Worm (Caenorhabditis elegans) whole organism, mixed stage, embryonic: Measurements from ENCODE around the gene F55G7.4.

ENCODE experiments used
- M03D4.4 ChIP-seq: sonication (generic microtip); optimal IDR thresholded peaks from 2 replicates; lab custom pipeline; 2017; ENCODE audit warnings: mild to moderate bottlenecking, missing genetic modification characterization, missing compliant biosample characterization
- ceh-39 ChIP-seq: fragments of 150-350 bp; optimal IDR thresholded peaks from 2 replicates; lab custom pipeline; 2014; ENCODE audit warnings: missing biosample characterization, missing genetic modification characterization
- ceh-43 ChIP-seq: fragments of 200-800 bp; sonication (Bioruptor generic); optimal IDR thresholded peaks from 2 replicates; lab custom pipeline; 2018; ENCODE audit warnings: mild to moderate bottlenecking, missing genetic modification characterization, moderate library complexity, missing compliant biosample characterization
- ceh-83 ChIP-seq: fragments of 200-800 bp; sonication (Bioruptor generic); optimal IDR thresholded peaks from 2 replicates; lab custom pipeline; 2018; ENCODE audit warnings: mild to moderate bottlenecking, missing genetic modification characterization, missing compliant biosample characterization
- ces-1 ChIP-seq: fragments of 150-350 bp; optimal IDR thresholded peaks from 2 replicates; lab custom pipeline; 2014; ENCODE audit warnings: missing biosample characterization, missing genetic modification reagents, missing genetic modification characterization
- cnd-1 ChIP-seq: fragments of 200-800 bp; sonication (Bioruptor generic); optimal IDR thresholded peaks from 2 replicates; lab custom pipeline; 2018; ENCODE audit warnings: mild to moderate bottlenecking, missing genetic modification characterization, missing compliant biosample characterization
- drap-1 ChIP-seq: fragments of 200-800 bp; sonication (Bioruptor generic); optimal IDR thresholded peaks from 3 replicates; lab custom pipeline; 2018; ENCODE audit warnings: mild to moderate bottlenecking, missing genetic modification characterization, missing compliant biosample characterization
- elt-1 ChIP-seq: sonication (generic microtip); optimal IDR thresholded peaks from 2 replicates; lab custom pipeline; 2017; ENCODE audit warnings: missing genetic modification characterization, mild to moderate bottlenecking, missing compliant biosample characterization, antibody characterized with exemption, moderate library complexity, borderline replicate concordance; ENCODE audit not compliant: insufficient read depth
- elt-3 ChIP-seq: fragments of 150-350 bp; optimal IDR thresholded peaks from 2 replicates; lab custom pipeline; 2014; ENCODE audit warnings: missing biosample characterization, missing genetic modification characterization
- flh-1 ChIP-seq: fragments of 200-800 bp; sonication (Bioruptor generic); optimal IDR thresholded peaks from 2 replicates; lab custom pipeline; 2018; ENCODE audit warnings: mild to moderate bottlenecking, missing genetic modification characterization, moderate library complexity, missing compliant biosample characterization
- ham-2 ChIP-seq: fragments of 200-800 bp; sonication (Bioruptor generic); optimal IDR thresholded peaks from 2 replicates; lab custom pipeline; 2018; ENCODE audit warnings: mild to moderate bottlenecking, missing genetic modification characterization, missing compliant biosample characterization
- hlh-1 ChIP-seq: fragments of 150-350 bp; optimal IDR thresholded peaks from 2 replicates; lab custom pipeline; 2014; ENCODE audit warnings: missing biosample characterization, missing genetic modification reagents, missing genetic modification characterization
- lin-13 ChIP-seq: fragments of 150-350 bp; optimal IDR thresholded peaks from 2 replicates; lab custom pipeline; 2014; ENCODE audit warnings: missing biosample characterization, missing genetic modification characterization
- lin-32 ChIP-seq: fragments of 200-800 bp; sonication (Bioruptor generic); optimal IDR thresholded peaks from 2 replicates; lab custom pipeline; 2018; ENCODE audit warnings: mild to moderate bottlenecking, missing genetic modification characterization, missing compliant biosample characterization
- lsy-2 ChIP-seq: fragments of 150-350 bp; optimal IDR thresholded peaks from 2 replicates; lab custom pipeline; 2014; ENCODE audit warnings: missing biosample characterization, missing genetic modification characterization
- mab-5 ChIP-seq: fragments of 150-350 bp; optimal IDR thresholded peaks from 2 replicates; lab custom pipeline; 2014; ENCODE audit warnings: missing biosample characterization, missing genetic modification characterization
- mep-1 ChIP-seq: fragments of 150-350 bp; optimal IDR thresholded peaks from 2 replicates; lab custom pipeline; 2017; ENCODE audit warnings: missing biosample characterization, missing genetic modification reagents, missing genetic modification characterization, inconsistent platforms
- mls-2 ChIP-seq: sonication (generic microtip); optimal IDR thresholded peaks from 2 replicates; lab custom pipeline; 2016; ENCODE audit warnings: mild to moderate bottlenecking, missing genetic modification characterization, moderate library complexity, missing compliant biosample characterization
- nhr-12 ChIP-seq: fragments of 150-350 bp; optimal IDR thresholded peaks from 2 replicates; lab custom pipeline; 2014; ENCODE audit warnings: missing biosample characterization, missing genetic modification characterization
- nhr-2 ChIP-seq: fragments of 150-350 bp; optimal IDR thresholded peaks from 2 replicates; lab custom pipeline; 2014; ENCODE audit warnings: missing biosample characterization, missing genetic modification characterization
- nhr-237 ChIP-seq: fragments of 150-350 bp; optimal IDR thresholded peaks from 2 replicates; lab custom pipeline; 2014; ENCODE audit warnings: missing biosample characterization, missing genetic modification characterization
- nhr-28 ChIP-seq: fragments of 150-350 bp; optimal IDR thresholded peaks from 2 replicates; lab custom pipeline; 2014; ENCODE audit warnings: missing biosample characterization, missing genetic modification characterization
- nhr-76 ChIP-seq: sonication (generic microtip); optimal IDR thresholded peaks from 2 replicates; lab custom pipeline; 2017; ENCODE audit warnings: missing biosample characterization, missing genetic modification characterization
- pha-4 ChIP-seq: fragments of 150-350 bp; optimal IDR thresholded peaks from 2 replicates; lab custom pipeline; 2018; ENCODE audit warnings: missing biosample characterization, missing genetic modification reagents, missing genetic modification characterization
- sem-2 ChIP-seq: fragments of 200-800 bp; sonication (Bioruptor generic); optimal IDR thresholded peaks from 2 replicates; lab custom pipeline; 2018; ENCODE audit warnings: mild to moderate bottlenecking, missing genetic modification characterization, missing compliant biosample characterization
- sptf-1 ChIP-seq: sonication (generic microtip); optimal IDR thresholded peaks from 2 replicates; lab custom pipeline; 2017; ENCODE audit warnings: mild to moderate bottlenecking, missing genetic modification characterization, moderate library complexity, missing compliant biosample characterization
- tbx-8 ChIP-seq: fragments of 200-800 bp; sonication (Bioruptor generic); optimal IDR thresholded peaks from 2 replicates; lab custom pipeline; 2018; ENCODE audit warnings: mild to moderate bottlenecking, missing genetic modification characterization, moderate library complexity, missing compliant biosample characterization
- unc-120 ChIP-seq: sonication (generic microtip); optimal IDR thresholded peaks from 2 replicates; lab custom pipeline; 2017; ENCODE audit warnings: missing genetic modification characterization, missing compliant biosample characterization; ENCODE audit not compliant: poor library complexity, severe bottlenecking
- unc-39 ChIP-seq: fragments of 150-350 bp; optimal IDR thresholded peaks from 2 replicates; lab custom pipeline; 2014; ENCODE audit warnings: missing biosample characterization, missing genetic modification characterization
- unc-62 ChIP-seq: fragments of 150-350 bp; optimal IDR thresholded peaks from 2 replicates; lab custom pipeline; 2014; ENCODE audit warnings: missing biosample characterization, missing genetic modification reagents, missing genetic modification characterization
- zip-8 ChIP-seq: fragments of 150-350 bp; optimal IDR thresholded peaks from 2 replicates; lab custom pipeline; 2014; ENCODE audit warnings: missing biosample characterization, missing genetic modification characterization
- ztf-11 ChIP-seq: fragments of 150-350 bp; optimal IDR thresholded peaks from 2 replicates; lab custom pipeline; 2014; ENCODE audit warnings: missing biosample characterization, missing genetic modification characterization

Gene F55G7.4

DNA sequence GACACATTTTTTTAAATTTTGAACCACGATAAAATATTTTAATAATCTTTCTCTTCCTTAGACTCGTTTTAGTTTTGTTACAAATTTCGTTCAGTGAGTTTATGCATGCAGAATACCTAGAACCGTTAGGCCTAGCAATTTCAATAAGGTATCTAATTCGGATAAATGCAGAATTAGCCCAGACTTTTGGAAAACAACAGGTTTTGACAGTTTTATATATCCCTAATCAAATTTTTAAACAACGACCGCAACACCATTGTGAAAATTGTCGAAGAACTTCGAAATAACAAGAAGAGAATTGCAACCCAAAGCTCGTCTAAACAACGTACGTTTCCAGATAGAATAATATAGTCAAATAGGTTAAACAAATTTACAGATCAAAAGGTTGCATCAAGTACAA is 9.7 kb upstream of the F55G7.4 start, which contains the start of gene Y62H9A.16:
TSS of gene Y62H9A.16 (plus strand) at position 301 of the 400 bp plus-strand sequence.
- TF ChIP-seq mab-5 (tag; lab: Kevin White, UChicago) (no peak), nhr-2 (tag; lab: Kevin White, UChicago) (no peak), nhr-76 (tag; lab: Kevin White, UChicago) (no peak), ceh-43 (GFP tag; lab: Kevin White, UChicago) (no peak), sptf-1 (tag; lab: Kevin White, UChicago) (no peak), unc-62 (GFP tag; lab: Kevin White, UChicago) (no peak), flh-1 (GFP tag; lab: Kevin White, UChicago) (no peak), mep-1 (tag; lab: Kevin White, UChicago) (no peak), sem-2 (no peak), unc-39 (tag; lab: Kevin White, UChicago) (no peak), elt-1 (tag; lab: Kevin White, UChicago) (no peak), drap-1 (GFP tag; lab: Kevin White, UChicago) (no peak), mls-2 (tag; lab: Kevin White, UChicago) (no peak), nhr-28 (tag; lab: Kevin White, UChicago) (no peak), M03D4.4 (tag; lab: Kevin White, UChicago) (no peak), ceh-83 (GFP tag; lab: Kevin White, UChicago) (no peak), ztf-11 (tag; lab: Kevin White, UChicago) (no peak), lsy-2 (tag; lab: Kevin White, UChicago) (no peak), ces-1 (no peak)
- TF ChIP-seq, all 35 proteins: peak for 0

DNA sequence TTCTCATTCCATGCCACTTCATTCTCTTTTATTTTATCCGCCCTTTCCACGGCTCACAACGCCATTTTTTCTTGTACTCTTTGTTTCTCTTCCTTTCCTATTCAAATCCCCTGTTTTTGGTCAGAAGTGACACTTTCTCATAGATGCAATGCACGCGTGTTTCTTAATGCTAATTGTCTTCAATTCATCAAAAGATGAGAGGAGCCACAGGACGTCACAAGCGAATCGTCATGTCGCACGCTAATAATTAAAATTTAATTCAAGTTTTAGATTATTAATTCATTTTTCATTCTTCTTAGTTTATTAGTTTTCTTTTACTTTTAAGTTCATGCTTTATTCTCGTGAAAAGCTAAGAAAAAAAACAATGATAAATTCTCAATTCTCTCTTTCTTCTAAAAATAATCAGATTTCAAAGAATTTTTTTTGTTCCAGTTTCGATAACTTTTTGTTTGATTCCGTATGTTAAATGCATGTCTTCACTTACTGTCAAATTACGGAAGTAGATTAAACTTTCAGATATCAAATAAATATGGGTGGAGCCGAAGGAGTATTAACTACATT is 6.9 kb upstream of the F55G7.4 start, which contains the start of gene Y62H9A.14:
TSS of gene Y62H9A.14 (plus strand) at position 511 of the 561 bp plus-strand sequence.
- TF ChIP-seq nhr-12 (tag; lab: Kevin White, UChicago) (no peak), elt-1 (tag; lab: Kevin White, UChicago) (no peak), pha-4 (tag; lab: Kevin White, UChicago) (no peak), tbx-8 (GFP tag; lab: Kevin White, UChicago) (no peak), mab-5 (tag; lab: Kevin White, UChicago) (no peak), elt-3 (tag; lab: Kevin White, UChicago) (no peak), lsy-2 (tag; lab: Kevin White, UChicago) (no peak), unc-39 (tag; lab: Kevin White, UChicago) (no peak), ham-2 (GFP tag; lab: Kevin White, UChicago) (no peak)

DNA sequence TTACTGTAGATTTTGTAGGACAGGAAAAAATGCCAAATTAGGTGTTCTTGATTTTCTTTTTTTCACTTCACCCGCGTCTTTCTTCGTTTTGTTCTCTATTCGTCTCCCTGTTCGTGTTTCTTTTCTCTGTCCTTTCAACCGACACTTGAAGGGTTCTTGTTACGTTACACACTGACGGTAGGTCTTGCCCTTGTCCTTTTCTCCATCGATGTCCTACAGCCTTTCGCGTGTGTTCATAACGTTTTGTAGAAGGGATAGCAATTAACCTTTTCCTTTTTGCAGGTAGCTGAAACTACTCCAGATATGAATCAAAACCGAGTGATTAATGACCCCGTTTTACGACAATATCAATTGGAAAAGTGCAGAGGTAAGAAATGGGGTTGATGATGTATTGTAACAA is 3.5 kb upstream of the F55G7.4 start, which contains the start of gene F55G7.1:
TSS of gene F55G7.1 (plus strand) at position 276 of the 400 bp plus-strand sequence.
- TF ChIP-seq nhr-237 (peak; percentile 9), lin-32 (GFP tag; lab: Kevin White, UChicago) (no peak)
- TF ChIP-seq, all 35 proteins: peak for 1

DNA sequence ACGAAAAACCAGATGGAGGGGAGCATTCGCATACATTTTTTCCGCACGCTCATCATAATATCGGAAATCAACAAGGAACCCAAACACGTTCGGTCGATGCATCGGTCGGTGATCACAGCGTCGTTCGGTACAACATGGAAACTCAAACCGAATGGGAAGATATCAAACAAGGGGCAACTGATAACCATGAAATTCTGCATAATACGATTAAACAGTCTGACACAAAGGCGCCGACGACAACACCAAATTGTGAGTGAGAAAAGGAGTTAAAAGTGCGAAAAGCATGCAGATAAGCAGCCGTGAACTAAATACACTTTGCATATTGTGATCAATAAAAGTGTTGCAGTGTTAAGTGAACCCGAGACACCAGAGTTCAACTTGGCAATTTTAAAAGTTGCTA is 2.4 kb upstream of the F55G7.4 start:
- TF ChIP-seq M03D4.4 (tag; lab: Kevin White, UChicago) = no peak
- no peak for TF ChIP-seq drap-1 (GFP tag; lab: Kevin White, UChicago)
- no peak for TF ChIP-seq pha-4 (tag; lab: Kevin White, UChicago)
- no peak for TF ChIP-seq cnd-1 (tag; lab: Kevin White, UChicago)
- TF ChIP-seq mab-5 (tag; lab: Kevin White, UChicago) = no peak
- no peak for TF ChIP-seq mls-2 (tag; lab: Kevin White, UChicago)
- TF ChIP-seq lin-13 = no peak
- no peak for TF ChIP-seq unc-62 (GFP tag; lab: Kevin White, UChicago)
- TF ChIP-seq sptf-1 (tag; lab: Kevin White, UChicago) = no peak
- TF ChIP-seq unc-120 = no peak
- no peak for TF ChIP-seq nhr-237
- no peak for TF ChIP-seq hlh-1
- TF ChIP-seq nhr-28 (tag; lab: Kevin White, UChicago) = no peak
- no peak for TF ChIP-seq nhr-2 (tag; lab: Kevin White, UChicago)

DNA sequence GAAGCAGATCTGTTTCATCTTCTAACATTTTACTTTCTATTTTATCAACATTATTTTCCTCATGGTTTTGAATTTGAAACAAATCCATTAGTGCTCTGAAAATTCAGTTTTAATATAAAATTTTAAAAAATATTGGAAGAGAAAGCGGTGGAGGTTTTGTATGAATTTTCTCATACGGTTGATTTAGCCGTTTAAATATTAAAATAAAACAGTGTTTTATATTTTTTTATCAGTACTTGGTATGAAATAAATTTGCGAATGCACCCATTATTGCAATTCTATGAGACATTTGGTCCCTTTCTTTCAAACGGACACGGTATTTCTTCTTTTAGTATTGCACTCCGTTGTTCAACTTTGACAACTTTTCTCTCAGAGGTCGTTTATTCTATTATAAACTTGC is 3.9 kb downstream of the F55G7.4 start, which contains the start of gene dot-1.4:
TSS of gene dot-1.4 (minus strand) at position 101 of the 400 bp plus-strand sequence.
- no peak for TF ChIP-seq nhr-2 (tag; lab: Kevin White, UChicago)
- no peak for TF ChIP-seq mls-2 (tag; lab: Kevin White, UChicago)
- TF ChIP-seq ceh-83 (GFP tag; lab: Kevin White, UChicago) = no peak
- TF ChIP-seq nhr-28 (tag; lab: Kevin White, UChicago) = no peak
- no peak for TF ChIP-seq ceh-39 (tag; lab: Kevin White, UChicago)
- TF ChIP-seq zip-8 (tag; lab: Kevin White, UChicago) = no peak
- TF ChIP-seq nhr-237 = no peak
- TF ChIP-seq cnd-1 (tag; lab: Kevin White, UChicago) = no peak
